Worm (Caenorhabditis elegans): ENCODE results near the gene lury-1.

DNA sequence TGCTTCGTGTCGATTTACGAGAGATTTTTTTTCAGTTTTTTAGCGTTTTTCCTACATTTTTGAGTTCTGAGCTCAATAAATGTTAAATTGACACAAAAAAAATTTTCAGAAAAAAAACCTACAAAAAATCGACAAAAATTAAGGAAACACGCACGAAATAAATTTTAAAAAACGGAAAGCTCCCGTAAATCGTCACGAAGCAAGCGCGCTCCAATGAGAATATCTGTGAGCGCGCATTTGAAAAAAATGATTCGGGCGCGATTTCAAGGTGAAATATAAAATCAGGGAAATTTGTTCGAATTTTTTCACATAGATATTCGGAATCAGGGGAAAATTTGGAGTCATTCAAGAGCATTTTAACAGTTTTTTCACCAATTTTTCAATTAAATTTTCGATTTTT lies 37.0 kb downstream of the lury-1 start:
- no peak for TF ChIP-seq snpc-1.1 (tag; optimal IDR thresholded peaks at IDR 0.05; ENCODE audit: insufficient read depth)
- TF ChIP-seq madf-10 (tag; optimal IDR thresholded peaks at IDR 0.05), result no peak
- TF ChIP-seq ccch-3 (GFP tag; optimal IDR thresholded peaks at IDR 0.05), result no peak
- no peak for TF ChIP-seq nfya-1 (tag; optimal IDR thresholded peaks at IDR 0.05; ENCODE audit: borderline replicate concordance, insufficient read depth)
- TF ChIP-seq ztf-25 (GFP tag; IDR thresholded peaks at IDR 0.05), result no peak
- TF ChIP-seq unc-62 (GFP tag; optimal IDR thresholded peaks at IDR 0.05), result no peak

All from whole organism, young adult.